Worm (Caenorhabditis elegans) whole organism, mixed stage, embryonic: ENCODE data around the gene ZK185.4.

Experiments used
- M03D4.4 ChIP-seq: sonication (generic microtip); optimal IDR thresholded peaks from 2 replicates; lab custom pipeline; 2017; ENCODE audit warnings: mild to moderate bottlenecking, missing genetic modification characterization, missing compliant biosample characterization
- blmp-1 ChIP-seq: fragments of 150-350 bp; optimal IDR thresholded peaks from 2 replicates; lab custom pipeline; 2014; ENCODE audit warnings: missing biosample characterization, missing genetic modification characterization
- ceh-39 ChIP-seq: fragments of 150-350 bp; optimal IDR thresholded peaks from 2 replicates; lab custom pipeline; 2014; ENCODE audit warnings: missing biosample characterization, missing genetic modification characterization
- ceh-43 ChIP-seq: fragments of 200-800 bp; sonication (Bioruptor generic); optimal IDR thresholded peaks from 2 replicates; lab custom pipeline; 2018; ENCODE audit warnings: mild to moderate bottlenecking, missing genetic modification characterization, moderate library complexity, missing compliant biosample characterization
- ceh-83 ChIP-seq: fragments of 200-800 bp; sonication (Bioruptor generic); optimal IDR thresholded peaks from 2 replicates; lab custom pipeline; 2018; ENCODE audit warnings: mild to moderate bottlenecking, missing genetic modification characterization, missing compliant biosample characterization
- ces-1 ChIP-seq: fragments of 150-350 bp; optimal IDR thresholded peaks from 2 replicates; lab custom pipeline; 2014; ENCODE audit warnings: missing biosample characterization, missing genetic modification reagents, missing genetic modification characterization
- cnd-1 ChIP-seq: fragments of 200-800 bp; sonication (Bioruptor generic); optimal IDR thresholded peaks from 2 replicates; lab custom pipeline; 2018; ENCODE audit warnings: mild to moderate bottlenecking, missing genetic modification characterization, missing compliant biosample characterization
- elt-1 ChIP-seq: sonication (generic microtip); optimal IDR thresholded peaks from 2 replicates; lab custom pipeline; 2017; ENCODE audit warnings: missing genetic modification characterization, mild to moderate bottlenecking, missing compliant biosample characterization, antibody characterized with exemption, moderate library complexity, borderline replicate concordance; ENCODE audit not compliant: insufficient read depth
- elt-3 ChIP-seq: fragments of 150-350 bp; optimal IDR thresholded peaks from 2 replicates; lab custom pipeline; 2014; ENCODE audit warnings: missing biosample characterization, missing genetic modification characterization
- flh-1 ChIP-seq: fragments of 200-800 bp; sonication (Bioruptor generic); optimal IDR thresholded peaks from 2 replicates; lab custom pipeline; 2018; ENCODE audit warnings: mild to moderate bottlenecking, missing genetic modification characterization, moderate library complexity, missing compliant biosample characterization
- hlh-1 ChIP-seq: fragments of 150-350 bp; optimal IDR thresholded peaks from 2 replicates; lab custom pipeline; 2014; ENCODE audit warnings: missing biosample characterization, missing genetic modification reagents, missing genetic modification characterization
- lin-13 ChIP-seq: fragments of 150-350 bp; optimal IDR thresholded peaks from 2 replicates; lab custom pipeline; 2014; ENCODE audit warnings: missing biosample characterization, missing genetic modification characterization
- lin-32 ChIP-seq: fragments of 200-800 bp; sonication (Bioruptor generic); optimal IDR thresholded peaks from 2 replicates; lab custom pipeline; 2018; ENCODE audit warnings: mild to moderate bottlenecking, missing genetic modification characterization, missing compliant biosample characterization
- mab-5 ChIP-seq: fragments of 150-350 bp; optimal IDR thresholded peaks from 2 replicates; lab custom pipeline; 2014; ENCODE audit warnings: missing biosample characterization, missing genetic modification characterization
- mep-1 ChIP-seq: fragments of 150-350 bp; optimal IDR thresholded peaks from 2 replicates; lab custom pipeline; 2017; ENCODE audit warnings: missing biosample characterization, missing genetic modification reagents, missing genetic modification characterization, inconsistent platforms
- mls-2 ChIP-seq: sonication (generic microtip); optimal IDR thresholded peaks from 2 replicates; lab custom pipeline; 2016; ENCODE audit warnings: mild to moderate bottlenecking, missing genetic modification characterization, moderate library complexity, missing compliant biosample characterization
- nhr-12 ChIP-seq: fragments of 150-350 bp; optimal IDR thresholded peaks from 2 replicates; lab custom pipeline; 2014; ENCODE audit warnings: missing biosample characterization, missing genetic modification characterization
- nhr-2 ChIP-seq: fragments of 150-350 bp; optimal IDR thresholded peaks from 2 replicates; lab custom pipeline; 2014; ENCODE audit warnings: missing biosample characterization, missing genetic modification characterization
- nhr-237 ChIP-seq: fragments of 150-350 bp; optimal IDR thresholded peaks from 2 replicates; lab custom pipeline; 2014; ENCODE audit warnings: missing biosample characterization, missing genetic modification characterization
- nhr-28 ChIP-seq: fragments of 150-350 bp; optimal IDR thresholded peaks from 2 replicates; lab custom pipeline; 2014; ENCODE audit warnings: missing biosample characterization, missing genetic modification characterization
- nhr-76 ChIP-seq: sonication (generic microtip); optimal IDR thresholded peaks from 2 replicates; lab custom pipeline; 2017; ENCODE audit warnings: missing biosample characterization, missing genetic modification characterization
- pha-4 ChIP-seq: fragments of 150-350 bp; optimal IDR thresholded peaks from 2 replicates; lab custom pipeline; 2018; ENCODE audit warnings: missing biosample characterization, missing genetic modification reagents, missing genetic modification characterization
- sem-2 ChIP-seq: fragments of 200-800 bp; sonication (Bioruptor generic); optimal IDR thresholded peaks from 2 replicates; lab custom pipeline; 2018; ENCODE audit warnings: mild to moderate bottlenecking, missing genetic modification characterization, missing compliant biosample characterization
- snpc-4 ChIP-seq: fragments of 150-350 bp; optimal IDR thresholded peaks from 2 replicates; lab custom pipeline; 2014; ENCODE audit warnings: missing biosample characterization, missing genetic modification characterization
- sptf-1 ChIP-seq: sonication (generic microtip); optimal IDR thresholded peaks from 2 replicates; lab custom pipeline; 2017; ENCODE audit warnings: mild to moderate bottlenecking, missing genetic modification characterization, moderate library complexity, missing compliant biosample characterization
- unc-120 ChIP-seq: sonication (generic microtip); optimal IDR thresholded peaks from 2 replicates; lab custom pipeline; 2017; ENCODE audit warnings: missing genetic modification characterization, missing compliant biosample characterization; ENCODE audit not compliant: poor library complexity, severe bottlenecking
- unc-39 ChIP-seq: fragments of 150-350 bp; optimal IDR thresholded peaks from 2 replicates; lab custom pipeline; 2014; ENCODE audit warnings: missing biosample characterization, missing genetic modification characterization
- unc-62 ChIP-seq: fragments of 150-350 bp; optimal IDR thresholded peaks from 2 replicates; lab custom pipeline; 2014; ENCODE audit warnings: missing biosample characterization, missing genetic modification reagents, missing genetic modification characterization
- zip-8 ChIP-seq: fragments of 150-350 bp; optimal IDR thresholded peaks from 2 replicates; lab custom pipeline; 2014; ENCODE audit warnings: missing biosample characterization, missing genetic modification characterization

The ZK185.4 gene

DNA sequence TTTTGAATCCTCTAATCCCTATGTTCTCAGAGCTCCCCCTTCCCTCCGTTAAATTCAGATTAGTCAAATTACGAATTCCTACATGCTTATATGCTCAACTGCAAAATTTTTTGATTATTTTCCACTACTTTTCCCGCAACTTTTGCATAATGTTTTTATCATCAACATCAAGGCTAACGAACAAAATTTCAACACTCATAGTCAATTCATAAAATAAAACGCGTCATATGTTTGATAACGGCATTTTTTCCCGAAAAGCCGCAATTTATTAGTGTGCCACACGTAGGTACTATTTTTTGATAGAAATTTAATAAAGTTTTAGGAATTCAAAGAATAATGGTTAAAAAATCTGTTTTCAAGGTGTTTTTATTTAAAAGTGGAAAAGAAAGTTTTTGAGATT, 26.2 kb upstream of the ZK185.4 start:
- TF ChIP-seq mls-2 (tag; lab: Kevin White, UChicago) (no peak), elt-1 (no peak), cnd-1 (tag; lab: Kevin White, UChicago) (no peak), pha-4 (no peak), elt-3 (no peak), M03D4.4 (tag; lab: Kevin White, UChicago) (no peak), lin-13 (tag; lab: Kevin White, UChicago) (no peak), ceh-83 (GFP tag; lab: Kevin White, UChicago) (no peak), mep-1 (tag; lab: Kevin White, UChicago) (no peak), nhr-12 (tag; lab: Kevin White, UChicago) (no peak), snpc-4 (no peak), nhr-28 (no peak), sptf-1 (no peak), ces-1 (GFP tag; lab: Kevin White, UChicago) (no peak)
- TF ChIP-seq, all 35 proteins: peak for 0

ce11 chrIV:4557731-4558130, 24.8 kb upstream of the ZK185.4 start:
- no peak for TF ChIP-seq unc-39
- no peak for TF ChIP-seq hlh-1 (tag; lab: Kevin White, UChicago)
- TF ChIP-seq nhr-12 (tag; lab: Kevin White, UChicago) = no peak

ce11 chrIV:4557130-4557529, 24.2 kb upstream of the ZK185.4 start:
- TF ChIP-seq sptf-1 (no peak), ceh-83 (GFP tag; lab: Kevin White, UChicago) (no peak), hlh-1 (tag; lab: Kevin White, UChicago) (no peak), nhr-2 (no peak), mls-2 (tag; lab: Kevin White, UChicago) (no peak), mab-5 (tag; lab: Kevin White, UChicago) (no peak), elt-1 (no peak), zip-8 (no peak), ceh-39 (tag; lab: Kevin White, UChicago) (no peak), pha-4 (no peak), mep-1 (tag; lab: Kevin White, UChicago) (no peak), nhr-76 (no peak), unc-120 (tag; lab: Kevin White, UChicago) (no peak), nhr-28 (no peak)

- TF ChIP-seq nhr-2 = no peak
These were observed 18.6 kb upstream of the ZK185.4 start for ce11 chrIV:4551562-4551961.

DNA sequence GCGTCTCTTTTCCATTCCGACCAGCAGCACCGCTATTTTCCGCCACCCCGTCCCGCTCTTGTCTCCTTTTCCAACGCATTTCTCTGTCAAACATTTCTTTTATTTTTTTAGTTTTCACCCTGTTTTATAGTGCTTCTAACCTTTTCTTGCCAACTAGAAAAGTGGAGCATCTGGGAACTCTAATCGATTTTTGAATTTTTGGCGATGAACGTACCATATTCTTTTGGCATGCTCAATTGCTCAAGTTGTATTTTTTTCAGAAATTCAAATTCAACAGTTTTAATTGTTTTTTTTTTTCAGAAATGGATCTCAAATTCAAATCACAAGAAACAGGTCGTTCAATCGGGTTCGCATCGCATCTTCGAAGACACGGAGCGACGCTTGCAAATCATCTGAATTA, 15.3 kb upstream of the ZK185.4 start, which contains the start of gene ZK185.1:
Gene ZK185.1, plus strand, starts transcription at position 301 of the 400 bp plus-strand sequence.
- TF ChIP-seq nhr-2 (no peak), zip-8 (no peak), nhr-12 (tag; lab: Kevin White, UChicago) (no peak), unc-62 (GFP tag; lab: Kevin White, UChicago) (no peak), ceh-43 (GFP tag; lab: Kevin White, UChicago) (no peak), unc-120 (tag; lab: Kevin White, UChicago) (no peak), blmp-1 (tag; lab: Kevin White, UChicago) (no peak), ceh-83 (GFP tag; lab: Kevin White, UChicago) (no peak), nhr-237 (tag; lab: Kevin White, UChicago) (no peak), lin-13 (tag; lab: Kevin White, UChicago) (no peak)
- TF ChIP-seq, all 35 proteins: peak for 0

- TF ChIP-seq elt-3 (no peak), lin-13 (tag; lab: Kevin White, UChicago) (no peak), snpc-4 (no peak), lin-32 (GFP tag; lab: Kevin White, UChicago) (no peak), unc-120 (tag; lab: Kevin White, UChicago) (no peak), nhr-76 (no peak), sem-2 (GFP tag; lab: Kevin White, UChicago) (no peak), sptf-1 (no peak), flh-1 (GFP tag; lab: Kevin White, UChicago) (no peak)
These were observed 12.9 kb upstream of the ZK185.4 start, which contains the start of gene ZK185.5 for ce11 chrIV:4545818-4546217. ZK185.5 (minus strand) TSS chrIV:4545918.
